Fruit fly (Drosophila melanogaster) whole organism, embryonic: ENCODE data around the gene Pdcd4.

Source experiments
- Atf3 ChIP-seq: fragments of 200-800 bp; sonication (Bioruptor generic); optimal IDR thresholded peaks from 3 replicates; lab custom pipeline; 2016; ENCODE audit warnings: missing biosample characterization, missing genetic modification characterization
- BtbVII ChIP-seq: fragments of 200-800 bp; sonication (Bioruptor generic); optimal IDR thresholded peaks from 3 replicates; lab custom pipeline; 2017; ENCODE audit warnings: missing biosample characterization, mild to moderate bottlenecking, missing genetic modification characterization
- CG10565 ChIP-seq: fragments of 200-800 bp; sonication (Bioruptor generic); optimal IDR thresholded peaks from 3 replicates; lab custom pipeline; 2016; ENCODE audit warnings: missing biosample characterization, mild to moderate bottlenecking, missing genetic modification characterization
- CG11093 ChIP-seq: fragments of 200-800 bp; sonication (Bioruptor generic); IDR thresholded peaks from 3 replicates; pipeline ENCODE4 v1.3.6; 2022; ENCODE audit warnings: missing biosample characterization, missing genetic modification characterization
- CG11398 ChIP-seq: fragments of 200-800 bp; sonication (Bioruptor generic); optimal IDR thresholded peaks from 2 replicates; lab custom pipeline; 2016; ENCODE audit warnings: missing biosample characterization, missing genetic modification characterization
- CG12071 ChIP-seq: fragments of 200-800 bp; sonication (Bioruptor generic); optimal IDR thresholded peaks from 3 replicates; lab custom pipeline; 2018; ENCODE audit warnings: missing biosample characterization, mild to moderate bottlenecking, missing genetic modification characterization
- CG13624 ChIP-seq: fragments of 200-800 bp; sonication (Bioruptor generic); optimal IDR thresholded peaks from 2 replicates; lab custom pipeline; 2016; ENCODE audit warnings: missing biosample characterization, missing genetic modification characterization
- CG14860 ChIP-seq: fragments of 200-800 bp; sonication (Bioruptor generic); IDR thresholded peaks from 3 replicates; pipeline ENCODE4 v1.3.6; 2022; ENCODE audit warnings: missing biosample characterization, missing genetic modification characterization; ENCODE audit not compliant: partially characterized antibody
- CG15011 ChIP-seq: fragments of 200-800 bp; sonication (Bioruptor generic); optimal IDR thresholded peaks from 3 replicates; lab custom pipeline; 2018; ENCODE audit warnings: missing biosample characterization, mild to moderate bottlenecking, missing genetic modification characterization
- CG16779 ChIP-seq: fragments of 200-800 bp; sonication (Bioruptor generic); IDR thresholded peaks from 2 replicates; pipeline ENCODE4 v1.3.6; 2022; ENCODE audit warnings: missing biosample characterization, missing genetic modification characterization
- CG16813 ChIP-seq: fragments of 200-800 bp; sonication (Bioruptor generic); IDR thresholded peaks from 3 replicates; pipeline ENCODE4 v1.3.6; 2022; ENCODE audit warnings: missing biosample characterization, missing genetic modification characterization; ENCODE audit not compliant: partially characterized antibody
- CG16863 ChIP-seq: fragments of 200-800 bp; sonication (Bioruptor generic); optimal IDR thresholded peaks from 3 replicates; lab custom pipeline; 2016; ENCODE audit warnings: missing biosample characterization, missing genetic modification characterization
- CG30020 ChIP-seq: fragments of 200-800 bp; optimal IDR thresholded peaks from 2 replicates; lab custom pipeline; 2019; ENCODE audit warnings: missing biosample characterization, mild to moderate bottlenecking, missing genetic modification characterization, moderate library complexity
- CG31365 ChIP-seq: fragments of 200-800 bp; sonication (Bioruptor generic); optimal IDR thresholded peaks from 2 replicates; lab custom pipeline; 2018; ENCODE audit warnings: missing biosample characterization, mild to moderate bottlenecking, missing genetic modification characterization
- CG43689 ChIP-seq: fragments of 200-800 bp; sonication (Bioruptor generic); IDR thresholded peaks from 2 replicates; pipeline ENCODE4 v1.3.6; 2022; ENCODE audit warnings: missing biosample characterization, missing genetic modification characterization
- CG4730 ChIP-seq: fragments of 200-800 bp; sonication (Bioruptor generic); IDR thresholded peaks from 2 replicates; pipeline ENCODE4 v1.3.6; 2022; ENCODE audit warnings: missing biosample characterization, missing genetic modification characterization
- CG4854 ChIP-seq: fragments of 200-800 bp; sonication (Bioruptor generic); optimal IDR thresholded peaks from 2 replicates; lab custom pipeline; 2016; ENCODE audit warnings: missing biosample characterization, missing genetic modification characterization, inconsistent platforms
- CG9609 ChIP-seq: fragments of 200-800 bp; sonication (Bioruptor generic); optimal IDR thresholded peaks from 3 replicates; lab custom pipeline; 2016; ENCODE audit warnings: missing biosample characterization, missing genetic modification characterization
- CTCF ChIP-seq: fragments of 200-800 bp; sonication (Bioruptor generic); optimal IDR thresholded peaks from 2 replicates; lab custom pipeline; 2017; ENCODE audit warnings: missing biosample characterization, mild to moderate bottlenecking, missing genetic modification characterization, moderate library complexity
- D19A ChIP-seq: fragments of 200-800 bp; optimal IDR thresholded peaks from 3 replicates; lab custom pipeline; 2019; ENCODE audit warnings: missing biosample characterization, mild to moderate bottlenecking, missing genetic modification characterization, moderate library complexity
- Dip2 ChIP-seq: fragments of 200-800 bp; sonication (Bioruptor generic); IDR thresholded peaks from 2 replicates; pipeline ENCODE4 v1.3.6; 2022; ENCODE audit warnings: missing biosample characterization, missing genetic modification characterization
- Doc3 ChIP-seq: fragments of 200-800 bp; sonication (Bioruptor generic); IDR thresholded peaks from 3 replicates; pipeline ENCODE4 v1.3.6; 2022; ENCODE audit warnings: missing biosample characterization, missing genetic modification characterization; ENCODE audit not compliant: partially characterized antibody
- Ets65A ChIP-seq: fragments of 200-800 bp; sonication (Bioruptor generic); peaks from one replicate; lab custom pipeline; 2016; ENCODE audit warnings: missing biosample characterization, missing genetic modification characterization
- Ets97D ChIP-seq: fragments of 200-800 bp; sonication (Bioruptor generic); optimal IDR thresholded peaks from 3 replicates; lab custom pipeline; 2016; ENCODE audit warnings: missing biosample characterization, missing genetic modification characterization
- HmgZ ChIP-seq: fragments of 200-800 bp; sonication (Bioruptor generic); optimal IDR thresholded peaks from 2 replicates; lab custom pipeline; 2018; ENCODE audit warnings: missing biosample characterization, mild to moderate bottlenecking, missing genetic modification characterization
- Hmr ChIP-seq: fragments of 200-800 bp; sonication (Bioruptor generic); optimal IDR thresholded peaks from 3 replicates; lab custom pipeline; 2017; ENCODE audit warnings: mild to moderate bottlenecking, missing biosample characterization, missing genetic modification reagents, missing genetic modification characterization
- Hmx ChIP-seq: fragments of 200-800 bp; sonication (Bioruptor generic); optimal IDR thresholded peaks from 2 replicates; lab custom pipeline; 2016; ENCODE audit warnings: missing biosample characterization, missing genetic modification characterization
- Max ChIP-seq: fragments of 200-800 bp; sonication (Bioruptor generic); optimal IDR thresholded peaks from 2 replicates; lab custom pipeline; 2016; ENCODE audit warnings: missing biosample characterization, mild to moderate bottlenecking, missing genetic modification characterization
- Ssrp ChIP-seq: fragments of 200-800 bp; sonication (Bioruptor generic); optimal IDR thresholded peaks from 2 replicates; lab custom pipeline; 2018; ENCODE audit warnings: missing biosample characterization, mild to moderate bottlenecking, missing genetic modification characterization, moderate library complexity
- Usf ChIP-seq: fragments of 200-800 bp; sonication (Bioruptor generic); optimal IDR thresholded peaks from 2 replicates; lab custom pipeline; 2017; ENCODE audit warnings: missing genotype, missing biosample characterization, missing genetic modification characterization
- abd-A ChIP-seq: fragments of 200-800 bp; sonication (Bioruptor generic); optimal IDR thresholded peaks from 3 replicates; lab custom pipeline; 2019; ENCODE audit warnings: missing biosample characterization, mild to moderate bottlenecking, missing genetic modification characterization, moderate library complexity
- bsh ChIP-seq, 2 experiments: fragments of 200-800 bp; sonication (Bioruptor generic); optimal IDR thresholded peaks; 2 replicates each; lab custom pipeline; 2017 to 2018; ENCODE audit warnings: mild to moderate bottlenecking in 2 of 2, missing biosample characterization in 2 of 2, missing genetic modification characterization in 2 of 2, moderate library complexity in 1 of 2
- chif ChIP-seq, 2 experiments: fragments of 200-800 bp; sonication (Bioruptor generic); optimal IDR thresholded peaks; 3 replicates each; lab custom pipeline; 2016; ENCODE audit warnings: missing biosample characterization in 2 of 2, missing genetic modification characterization in 2 of 2
- danr ChIP-seq: fragments of 200-800 bp; sonication (Bioruptor generic); IDR thresholded peaks from 2 replicates; pipeline ENCODE4 v1.3.6; 2022; ENCODE audit warnings: missing biosample characterization, missing genetic modification characterization
- dpn ChIP-seq, 2 experiments: fragments of 200-800 bp; sonication (Bioruptor generic); optimal IDR thresholded peaks; 3 replicates each; lab custom pipeline; 2016; ENCODE audit warnings: missing biosample characterization in 2 of 2, missing genetic modification characterization in 2 of 2
- ewg ChIP-seq: fragments of 200-800 bp; sonication (Bioruptor generic); optimal IDR thresholded peaks from 3 replicates; lab custom pipeline; 2017; ENCODE audit warnings: mild to moderate bottlenecking, missing biosample characterization, missing genetic modification reagents, missing genetic modification characterization
- exex ChIP-seq: fragments of 200-800 bp; sonication (Bioruptor generic); optimal IDR thresholded peaks from 4 replicates; lab custom pipeline; 2018; ENCODE audit warnings: missing biosample characterization, mild to moderate bottlenecking, missing genetic modification characterization, moderate library complexity
- gsb ChIP-seq: fragments of 200-800 bp; sonication (Bioruptor generic); IDR thresholded peaks from 2 replicates; pipeline ENCODE4 v1.3.6; 2022; ENCODE audit warnings: missing biosample characterization, missing genetic modification characterization
- knrl ChIP-seq: fragments of 200-800 bp; sonication (Bioruptor generic); IDR thresholded peaks from 3 replicates; pipeline ENCODE4 v1.3.6; 2022; ENCODE audit warnings: missing biosample characterization, missing genetic modification characterization; ENCODE audit not compliant: partially characterized antibody
- nmo ChIP-seq: fragments of 200-800 bp; sonication (Bioruptor generic); optimal IDR thresholded peaks from 2 replicates; lab custom pipeline; 2018; ENCODE audit warnings: missing biosample characterization, mild to moderate bottlenecking, missing genetic modification characterization, moderate library complexity
- nom ChIP-seq: fragments of 200-800 bp; sonication (Bioruptor generic); optimal IDR thresholded peaks from 2 replicates; lab custom pipeline; 2017; ENCODE audit warnings: missing biosample characterization, missing genetic modification characterization, mild to moderate bottlenecking, moderate library complexity, missing genetic modification reagents
- phol ChIP-seq: fragments of 200-800 bp; sonication (Bioruptor generic); optimal IDR thresholded peaks from 3 replicates; lab custom pipeline; 2018; ENCODE audit warnings: missing biosample characterization, mild to moderate bottlenecking, missing genetic modification characterization, moderate library complexity
- prd ChIP-seq, 3 experiments: fragments of >200 bp in 2 of 3; fragments of 200-800 bp in 1 of 3; sonication (Bioruptor generic) in 1 of 3; optimal IDR thresholded peaks in 2 of 3; IDR thresholded peaks in 1 of 3; 2 replicates in 2 of 3; 3 replicates in 1 of 3; pipeline versions ENCODE4 v1.3.6 to Lab custom; 2017 to 2022; ENCODE audit warnings: missing biosample characterization in 1 of 3, missing genetic modification characterization in 1 of 3
- ranshi ChIP-seq: fragments of 200-800 bp; sonication (Bioruptor generic); IDR thresholded peaks from 2 replicates; pipeline ENCODE4 v1.3.6; 2022; ENCODE audit warnings: missing biosample characterization, missing genetic modification characterization
- row ChIP-seq: fragments of 200-800 bp; sonication (Bioruptor generic); IDR thresholded peaks from 3 replicates; pipeline ENCODE4 v1.3.6; 2022; ENCODE audit warnings: missing biosample characterization, missing genetic modification characterization
- sr ChIP-seq: fragments of 200-800 bp; sonication (Bioruptor generic); IDR thresholded peaks from 3 replicates; pipeline ENCODE4 v1.3.6; 2022; ENCODE audit warnings: missing biosample characterization, missing genetic modification characterization
- tap ChIP-seq: fragments of 200-800 bp; optimal IDR thresholded peaks from 3 replicates; lab custom pipeline; 2019; ENCODE audit warnings: missing biosample characterization, mild to moderate bottlenecking, missing genetic modification characterization, moderate library complexity
- tll ChIP-seq, 2 experiments: fragments of 200-800 bp in 1 of 2; fragments of >200 bp in 1 of 2; sonication (Bioruptor generic) in 1 of 2; optimal IDR thresholded peaks; 2 replicates each; lab custom pipeline; 2017 to 2019; ENCODE audit warnings: missing biosample characterization in 2 of 2, missing genetic modification characterization in 2 of 2, mild to moderate bottlenecking in 1 of 2, moderate library complexity in 1 of 2
- zf30C ChIP-seq: fragments of 200-800 bp; sonication (Bioruptor generic); optimal IDR thresholded peaks from 3 replicates; lab custom pipeline; 2018; ENCODE audit warnings: missing biosample characterization, mild to moderate bottlenecking, missing genetic modification characterization
- zfh1 ChIP-seq: fragments of 200-800 bp; sonication (Bioruptor generic); IDR thresholded peaks from 3 replicates; pipeline ENCODE4 v1.3.6; 2022; ENCODE audit warnings: missing biosample characterization, missing genetic modification characterization

Gene Pdcd4

dm6 chrX:13783534-13783949 is 28.3 kb upstream of the Pdcd4 start, which contains the start of gene inaE (continued):
- TF ChIP-seq nom (GFP tag; lab: Kevin White, UChicago) (peak; percentile 23), CG15011 (GFP tag; lab: Kevin White, UChicago) (no peak), gsb (GFP tag; lab: Robert Waterston, UW) (no peak), CG16863 (GFP tag; lab: Kevin White, UChicago) (no peak), dpn (GFP tag; optimal IDR thresholded peaks at IDR 0.05; lab: Kevin White, UChicago) (no peak), row (GFP tag; lab: Robert Waterston, UW) (peak; percentile 40; the same call in 1 of the 3 replicates), CG11093 (GFP tag; lab: Robert Waterston, UW) (no peak), chif (GFP tag; optimal IDR thresholded peaks at IDR 0.05; lab: Kevin White, UChicago) (no peak), exex (tag; lab: Kevin White, UChicago) (no peak), CG16813 (GFP tag; lab: Robert Waterston, UW) (0 out of 3 replicates have a peak, but pooled peaks have one; percentile 40), CG31365 (tag; lab: Kevin White, UChicago) (no peak), HmgZ (tag; lab: Kevin White, UChicago) (peak; percentile 26), zfh1 (GFP tag; lab: Robert Waterston, UW) (0 out of 3 replicates have a peak, but pooled peaks have one; percentile 37), CG10565 (no peak), Hmx (GFP tag; lab: Kevin White, UChicago) (no peak), CG30020 (tag; lab: Kevin White, UChicago) (peak; percentile 72), CG16779 (GFP tag; lab: Robert Waterston, UW) (no peak), knrl (GFP tag; lab: Robert Waterston, UW) (peak; percentile 45; the same call in 1 of the 3 replicates), Ets97D (GFP tag; lab: Kevin White, UChicago) (peak; percentile 64), Max (no peak), zf30C (GFP tag; lab: Kevin White, UChicago) (no peak), CG11398 (GFP tag; lab: Kevin White, UChicago) (no peak), BtbVII (peak; percentile 43), CG12071 (no peak), sr (GFP tag; lab: Robert Waterston, UW) (no peak), CG4730 (GFP tag; lab: Robert Waterston, UW) (no peak), ewg (no peak), prd (optimal IDR thresholded peaks at IDR 0.05; lab: Kevin White, UChicago) (no peak), prd (GFP tag; IDR thresholded peaks at IDR 0.05; lab: Robert Waterston, UW) (no peak), tap (no peak), phol (tag; lab: Kevin White, UChicago) (peak; percentile 26), Usf (GFP tag; lab: Kevin White, UChicago) (no peak), Ssrp (tag; lab: Kevin White, UChicago) (no peak), CTCF (GFP tag; lab: Kevin White, UChicago) (peak; percentile 12), Atf3 (GFP tag; lab: Kevin White, UChicago) (no peak), CG14860 (0 out of 3 replicates have a peak, but pooled peaks have one; percentile 35), CG43689 (GFP tag; lab: Robert Waterston, UW) (no peak), Hmr (GFP tag; lab: Kevin White, UChicago) (no peak), tll (GFP tag; optimal IDR thresholded peaks at IDR 0.05; lab: Kevin White, UChicago) (no peak), Dip2 (GFP tag; lab: Robert Waterston, UW) (no peak), bsh (GFP tag; optimal IDR thresholded peaks at IDR 0.05; lab: Kevin White, UChicago) (no peak), CG13624 (no peak), danr (GFP tag; lab: Robert Waterston, UW) (no peak), Doc3 (GFP tag; lab: Robert Waterston, UW) (no peak), ranshi (GFP tag; lab: Robert Waterston, UW) (no peak; the same call in 1 of the 2 replicates), Ets65A (peak; percentile 58), nmo (GFP tag; lab: Kevin White, UChicago) (no peak), abd-A (tag; lab: Kevin White, UChicago) (no peak), CG4854 (GFP tag; lab: Kevin White, UChicago) (no peak), D19A (tag; lab: Kevin White, UChicago) (peak; percentile 3), CG9609 (GFP tag; lab: Kevin White, UChicago) (no peak)
